Worm (Caenorhabditis elegans): ENCODE results near the gene lys-1.

Gene lys-1

ce11 chrV:10277579-10277978 lies at the start of gene lys-1:
Gene lys-1, plus strand, starts transcription at chrV:10277904.
- peak; percentile 70 for TF ChIP-seq nhr-80 (tag; optimal IDR thresholded peaks at IDR 0.05)
- TF ChIP-seq ets-4 (GFP tag; optimal IDR thresholded peaks at IDR 0.05), result no peak
- no peak for TF ChIP-seq aptf-2 (GFP tag; conservative IDR thresholded peaks at IDR 0.05)
- TF ChIP-seq attf-3 (GFP tag; conservative IDR thresholded peaks at IDR 0.05), result no peak
- no peak for TF ChIP-seq ceh-40 (GFP tag; IDR thresholded peaks at IDR 0.05)
- no peak for TF ChIP-seq hmg-20 (GFP tag; IDR thresholded peaks at IDR 0.05)
- TF ChIP-seq efl-1 (GFP tag; optimal IDR thresholded peaks at IDR 0.05), result no peak
- peak; percentile 13 for TF ChIP-seq ZK185.1 (tag; optimal IDR thresholded peaks at IDR 0.05; ENCODE audit: poor library complexity, severe bottlenecking)
- TF ChIP-seq ztf-6 (GFP tag; IDR thresholded peaks at IDR 0.05), result no peak
- no peak for TF ChIP-seq nfya-1 (tag; optimal IDR thresholded peaks at IDR 0.05; ENCODE audit: borderline replicate concordance, insufficient read depth)
- TF ChIP-seq lsy-27 (tag; optimal IDR thresholded peaks at IDR 0.05; ENCODE audit: borderline replicate concordance, insufficient read depth), result no peak
- no peak for TF ChIP-seq sea-2 (GFP tag; IDR thresholded peaks at IDR 0.05)
- TF ChIP-seq F33H1.4 (GFP tag; IDR thresholded peaks at IDR 0.05), result no peak

DNA sequence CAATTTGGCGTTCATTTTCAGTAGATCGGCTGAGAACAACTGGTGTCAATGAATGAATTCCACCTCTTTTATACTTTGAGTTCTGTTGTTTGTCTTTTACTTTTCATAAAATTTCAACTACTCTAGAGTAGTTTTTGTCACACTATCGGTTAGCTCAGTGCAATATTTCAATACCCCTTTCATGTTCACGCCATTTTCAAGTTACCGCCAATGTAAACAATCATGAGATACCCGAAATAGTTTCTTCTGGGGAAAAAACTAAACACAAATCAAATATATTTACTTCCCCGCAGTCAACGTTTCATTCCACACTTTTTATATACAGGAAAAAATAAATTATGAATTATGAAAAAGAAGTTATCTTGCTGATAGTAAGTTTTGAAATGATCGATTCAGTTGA lies 49.3 kb upstream of the lys-1 start, which contains the start of gene fipr-4:
fipr-4 (minus strand) TSS at position 101 of the 400 bp plus-strand sequence.
- TF ChIP-seq hmg-1.2 (GFP tag; IDR thresholded peaks at IDR 0.05) (no peak), fkh-3 (tag; optimal IDR thresholded peaks at IDR 0.05) (no peak), nfyb-1 (GFP tag; IDR thresholded peaks at IDR 0.05) (no peak), ztf-28 (GFP tag; IDR thresholded peaks at IDR 0.05) (no peak)

DNA sequence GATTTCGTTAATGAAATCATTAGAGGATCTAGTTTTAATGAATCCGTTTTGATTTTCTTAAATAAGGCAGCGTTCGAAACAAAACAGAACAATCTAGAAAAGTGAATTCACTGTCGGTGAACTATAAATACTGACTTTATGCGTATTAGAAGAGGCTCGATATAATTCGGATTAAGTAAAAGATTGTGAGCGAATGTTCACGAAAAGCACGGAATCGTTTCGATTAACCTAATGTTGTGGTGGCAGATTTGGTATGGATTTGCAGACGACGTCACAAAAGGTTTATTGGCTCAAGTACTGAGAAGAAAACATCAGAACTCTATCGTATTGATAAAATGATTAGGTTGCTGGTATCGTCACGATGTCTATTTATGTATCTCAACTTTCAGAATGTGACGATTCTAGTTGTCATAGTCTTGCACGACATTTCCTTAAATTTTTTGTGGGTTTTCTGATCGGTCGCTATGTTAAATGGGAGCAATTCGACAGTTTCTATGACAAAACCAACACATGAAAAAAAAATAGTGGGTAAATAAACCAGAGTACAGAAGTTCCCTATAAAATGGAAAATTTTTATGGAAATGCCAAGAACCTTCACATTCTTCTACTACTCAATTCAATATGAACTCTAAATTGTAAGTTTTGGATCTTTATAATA lies 48.4 kb upstream of the lys-1 start, which contains the start of the genes pyt-1 and fipr-7:
pyt-1 (minus strand) TSS at position 101 of the 658 bp plus-strand sequence.
fipr-7 (plus strand) TSS at position 608 of the 658 bp plus-strand sequence.
- TF ChIP-seq snpc-3.4 (tag; optimal IDR thresholded peaks at IDR 0.05), result no peak
- TF ChIP-seq hmg-1.2 (GFP tag; IDR thresholded peaks at IDR 0.05), result no peak
- no peak for TF ChIP-seq fkh-3 (tag; optimal IDR thresholded peaks at IDR 0.05)

- TF ChIP-seq Y53F4B.3 (GFP tag; IDR thresholded peaks at IDR 0.05) (no peak), Y95B8A.8 (GFP tag; IDR thresholded peaks at IDR 0.05) (no peak), snpc-3.4 (tag; optimal IDR thresholded peaks at IDR 0.05) (no peak), madf-8 (GFP tag; conservative IDR thresholded peaks at IDR 0.05) (no peak), K11D2.4 (GFP tag; IDR thresholded peaks at IDR 0.05) (no peak), C17E4.6 (GFP tag; IDR thresholded peaks at IDR 0.05) (no peak), repo-1 (tag; optimal IDR thresholded peaks at IDR 0.05) (no peak), lin-26 (GFP tag; IDR thresholded peaks at IDR 0.05) (no peak), xnd-1 (tag; optimal IDR thresholded peaks at IDR 0.05) (no peak)
Measured at ce11 chrV:10230932-10231331, 46.8 kb upstream of the lys-1 start, which contains the start of gene fipr-6. Gene fipr-6, plus strand, starts transcription at chrV:10231232.

DNA sequence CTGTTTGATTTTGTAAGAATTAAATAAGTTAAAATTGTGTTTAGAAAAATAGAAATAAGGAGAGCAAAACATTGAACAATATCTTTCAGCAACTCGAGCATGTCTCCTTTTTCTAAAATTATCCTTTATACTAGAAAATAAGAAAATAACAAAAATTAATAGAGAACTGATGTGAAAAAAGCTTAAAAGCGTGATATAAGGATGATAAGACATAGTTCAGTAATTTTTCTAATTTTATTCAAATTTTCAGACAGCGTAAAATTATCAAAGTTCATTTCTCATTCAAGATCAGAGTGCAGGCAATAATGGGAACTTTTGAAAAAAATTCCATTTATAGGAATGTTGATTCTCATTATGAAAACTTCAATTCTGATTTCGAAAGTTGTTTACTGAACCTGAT lies 44.4 kb upstream of the lys-1 start, which contains the start of gene str-182:
str-182 (minus strand) TSS at position 101 of the 400 bp plus-strand sequence.
- TF ChIP-seq lsl-1 (GFP tag; optimal IDR thresholded peaks at IDR 0.05) (no peak), xnd-1 (tag; optimal IDR thresholded peaks at IDR 0.05) (no peak), lsy-27 (tag; optimal IDR thresholded peaks at IDR 0.05; ENCODE audit: borderline replicate concordance, insufficient read depth) (no peak), mes-4 (tag; optimal IDR thresholded peaks at IDR 0.05) (no peak), Y53G8AR.9 (GFP tag; conservative IDR thresholded peaks at IDR 0.05) (no peak), sea-2 (GFP tag; IDR thresholded peaks at IDR 0.05) (no peak), attf-5 (GFP tag; optimal IDR thresholded peaks at IDR 0.05) (no peak), unc-62 (GFP tag; optimal IDR thresholded peaks at IDR 0.05) (no peak), die-1 (tag; optimal IDR thresholded peaks at IDR 0.05) (no peak), bed-2 (GFP tag; IDR thresholded peaks at IDR 0.05) (no peak), fkh-3 (tag; optimal IDR thresholded peaks at IDR 0.05) (no peak), ama-1 (optimal IDR thresholded peaks at IDR 0.05) (no peak), ama-1 (GFP tag; optimal IDR thresholded peaks at IDR 0.05) (no peak)

Data from whole organism, young adult.